Fruit fly (Drosophila melanogaster) whole organism, embryonic: Measurements from ENCODE around the gene CG34002.

ENCODE experiments used
- Atf3 ChIP-seq: fragments of 200-800 bp; sonication (Bioruptor generic); optimal IDR thresholded peaks from 3 replicates; lab custom pipeline; 2016; ENCODE audit warnings: missing biosample characterization, missing genetic modification characterization
- Awh ChIP-seq: fragments of 200-800 bp; sonication (Bioruptor generic); IDR thresholded peaks from 2 replicates; pipeline ENCODE4, ENCODE4 v1.3.6; 2022; ENCODE audit warnings: missing biosample characterization, missing genetic modification characterization
- C15 ChIP-seq: fragments of 200-800 bp; sonication (Bioruptor generic); IDR thresholded peaks from 3 replicates; pipeline ENCODE4 v1.3.6; 2022; ENCODE audit warnings: missing biosample characterization, missing genetic modification characterization
- CG10267 ChIP-seq: fragments of 200-800 bp; sonication (Bioruptor generic); optimal IDR thresholded peaks from 2 replicates; lab custom pipeline; 2018; ENCODE audit warnings: missing biosample characterization, mild to moderate bottlenecking, missing genetic modification characterization, moderate library complexity
- CG10543 ChIP-seq: fragments of 200-800 bp; sonication (Bioruptor generic); optimal IDR thresholded peaks from 3 replicates; lab custom pipeline; 2017; ENCODE audit warnings: missing biosample characterization, mild to moderate bottlenecking, missing genetic modification characterization, moderate library complexity
- CG10565 ChIP-seq: fragments of 200-800 bp; sonication (Bioruptor generic); optimal IDR thresholded peaks from 3 replicates; lab custom pipeline; 2016; ENCODE audit warnings: missing biosample characterization, mild to moderate bottlenecking, missing genetic modification characterization
- CG12299 ChIP-seq: fragments of 200-800 bp; sonication (Bioruptor generic); optimal IDR thresholded peaks from 2 replicates; lab custom pipeline; 2018; ENCODE audit warnings: missing biosample characterization, mild to moderate bottlenecking, missing genetic modification characterization
- CG13123 ChIP-seq: fragments of 200-800 bp; sonication (Bioruptor generic); optimal IDR thresholded peaks from 2 replicates; lab custom pipeline; 2016; ENCODE audit warnings: missing biosample characterization, missing genetic modification characterization
- CG13287 ChIP-seq: fragments of 200-800 bp; sonication (Bioruptor generic); IDR thresholded peaks from 2 replicates; pipeline ENCODE4 v1.3.6; 2022; ENCODE audit warnings: missing biosample characterization, missing genetic modification characterization; ENCODE audit not compliant: partially characterized antibody
- CG14667 ChIP-seq: fragments of 200-800 bp; sonication (Bioruptor generic); IDR thresholded peaks from 2 replicates; pipeline ENCODE4 v1.3.6; 2022; ENCODE audit warnings: missing biosample characterization, missing genetic modification characterization
- CG17186 ChIP-seq: fragments of 200-800 bp; sonication (Bioruptor generic); optimal IDR thresholded peaks from 3 replicates; lab custom pipeline; 2017; ENCODE audit warnings: missing biosample characterization, missing genetic modification reagents, missing genetic modification characterization
- CG1832 ChIP-seq: fragments of 200-800 bp; sonication (Bioruptor generic); optimal IDR thresholded peaks from 2 replicates; lab custom pipeline; 2017; ENCODE audit warnings: missing biosample characterization, mild to moderate bottlenecking, missing genetic modification characterization, inconsistent platforms
- CG3163 ChIP-seq: fragments of 200-800 bp; sonication (Bioruptor generic); optimal IDR thresholded peaks from 3 replicates; lab custom pipeline; 2016; ENCODE audit warnings: missing biosample characterization, missing genetic modification characterization
- CG42726 ChIP-seq: fragments of 200-800 bp; sonication (Bioruptor generic); IDR thresholded peaks from 2 replicates; pipeline ENCODE4 v1.3.6; 2022; ENCODE audit warnings: missing biosample characterization, missing genetic modification characterization; ENCODE audit not compliant: partially characterized antibody
- CG4360 ChIP-seq: fragments of 200-800 bp; sonication (Bioruptor generic); IDR thresholded peaks from 2 replicates; pipeline ENCODE4 v1.3.6; 2022; ENCODE audit warnings: missing biosample characterization, missing genetic modification characterization
- CG4707 ChIP-seq: fragments of 200-800 bp; sonication (Bioruptor generic); optimal IDR thresholded peaks from 2 replicates; lab custom pipeline; 2018; ENCODE audit warnings: missing biosample characterization, mild to moderate bottlenecking, missing genetic modification characterization, moderate library complexity
- CG4820 ChIP-seq: fragments of 200-800 bp; sonication (Bioruptor generic); optimal IDR thresholded peaks from 3 replicates; lab custom pipeline; 2016; ENCODE audit warnings: missing biosample characterization, missing genetic modification characterization
- CG4854 ChIP-seq: fragments of 200-800 bp; sonication (Bioruptor generic); optimal IDR thresholded peaks from 2 replicates; lab custom pipeline; 2016; ENCODE audit warnings: missing biosample characterization, missing genetic modification characterization, inconsistent platforms
- CG5180 ChIP-seq: fragments of 200-800 bp; sonication (Bioruptor generic); optimal IDR thresholded peaks from 3 replicates; lab custom pipeline; 2017; ENCODE audit warnings: missing biosample characterization, missing genetic modification characterization, mild to moderate bottlenecking, moderate library complexity, missing genetic modification reagents
- CG8290 ChIP-seq, 3 experiments: fragments of 200-800 bp; sonication (Bioruptor generic); optimal IDR thresholded peaks; 2 replicates each; lab custom pipeline; 2016 to 2019; ENCODE audit warnings: missing biosample characterization in 3 of 3, missing genetic modification characterization in 3 of 3, mild to moderate bottlenecking in 2 of 3, moderate library complexity in 1 of 3
- CTCF ChIP-seq: fragments of 200-800 bp; sonication (Bioruptor generic); optimal IDR thresholded peaks from 2 replicates; lab custom pipeline; 2017; ENCODE audit warnings: missing biosample characterization, mild to moderate bottlenecking, missing genetic modification characterization, moderate library complexity
- Camta ChIP-seq: fragments of 200-800 bp; sonication (Bioruptor generic); optimal IDR thresholded peaks from 2 replicates; lab custom pipeline; 2016; ENCODE audit warnings: missing biosample characterization, missing genetic modification characterization
- Dfd ChIP-seq, 2 experiments: fragments of >200 bp; optimal IDR thresholded peaks; 2 replicates each; lab custom pipeline; 2017; ENCODE audit warnings: missing biosample characterization in 2 of 2, missing genetic modification characterization in 2 of 2
- Drgx ChIP-seq: fragments of 200-800 bp; sonication (Bioruptor generic); IDR thresholded peaks from 2 replicates; pipeline ENCODE4 v1.3.6; 2022; ENCODE audit warnings: missing biosample characterization, missing genetic modification characterization
- ERR ChIP-seq: fragments of 200-800 bp; sonication (Bioruptor generic); optimal IDR thresholded peaks from 2 replicates; lab custom pipeline; 2016; ENCODE audit warnings: missing biosample characterization, missing genetic modification characterization
- Fer3 ChIP-seq: fragments of 200-800 bp; sonication (Bioruptor generic); optimal IDR thresholded peaks from 2 replicates; lab custom pipeline; 2018; ENCODE audit warnings: missing biosample characterization, mild to moderate bottlenecking, missing genetic modification characterization, moderate library complexity
- Hr51 ChIP-seq, 2 experiments: fragments of 200-800 bp; sonication (Bioruptor generic); optimal IDR thresholded peaks; 2 replicates in 1 of 2; 3 replicates in 1 of 2; lab custom pipeline; 2016 to 2018; ENCODE audit warnings: missing biosample characterization in 2 of 2, missing genetic modification characterization in 2 of 2, mild to moderate bottlenecking in 1 of 2, moderate library complexity in 1 of 2
- MTF-1 ChIP-seq: fragments of 200-800 bp; sonication (Bioruptor generic); optimal IDR thresholded peaks from 2 replicates; lab custom pipeline; 2018; ENCODE audit warnings: missing biosample characterization, mild to moderate bottlenecking, missing genetic modification characterization, borderline replicate concordance
- PHDP ChIP-seq: fragments of 200-800 bp; sonication (Bioruptor generic); optimal IDR thresholded peaks from 3 replicates; lab custom pipeline; 2018; ENCODE audit warnings: missing biosample characterization, mild to moderate bottlenecking, missing genetic modification characterization, moderate library complexity
- Ssrp ChIP-seq: fragments of 200-800 bp; sonication (Bioruptor generic); optimal IDR thresholded peaks from 2 replicates; lab custom pipeline; 2018; ENCODE audit warnings: missing biosample characterization, mild to moderate bottlenecking, missing genetic modification characterization, moderate library complexity
- Tbp ChIP-seq: fragments of >200 bp; optimal IDR thresholded peaks from 2 replicates; lab custom pipeline; 2018; ENCODE audit warnings: missing biosample characterization, missing genetic modification characterization
- ap ChIP-seq: fragments of 200-800 bp; sonication (Bioruptor generic); IDR thresholded peaks from 2 replicates; pipeline ENCODE4 v1.3.6; 2022; ENCODE audit warnings: missing biosample characterization, missing genetic modification characterization
- br ChIP-seq: fragments of >200 bp; optimal IDR thresholded peaks from 2 replicates; lab custom pipeline; 2017
- ci ChIP-seq: fragments of 200-800 bp; sonication (Bioruptor generic); IDR thresholded peaks from 3 replicates; pipeline ENCODE4 v1.3.6; 2022; ENCODE audit warnings: missing biosample characterization, missing genetic modification characterization
- cwo ChIP-seq: fragments of 200-800 bp; sonication (Bioruptor generic); optimal IDR thresholded peaks from 3 replicates; lab custom pipeline; 2017; ENCODE audit warnings: missing biosample characterization, missing genetic modification characterization, mild to moderate bottlenecking, moderate library complexity, missing genetic modification reagents
- dpn ChIP-seq, 2 experiments: fragments of 200-800 bp; sonication (Bioruptor generic); optimal IDR thresholded peaks; 3 replicates each; lab custom pipeline; 2016; ENCODE audit warnings: missing biosample characterization in 2 of 2, missing genetic modification characterization in 2 of 2
- dysf ChIP-seq: fragments of 200-800 bp; sonication (Bioruptor generic); IDR thresholded peaks from 3 replicates; pipeline ENCODE4 v1.3.6; 2022; ENCODE audit warnings: missing biosample characterization, missing genetic modification characterization
- fd64A ChIP-seq: fragments of 200-800 bp; sonication (Bioruptor generic); optimal IDR thresholded peaks from 3 replicates; lab custom pipeline; 2018; ENCODE audit warnings: missing biosample characterization, mild to moderate bottlenecking, missing genetic modification characterization
- gsb ChIP-seq: fragments of 200-800 bp; sonication (Bioruptor generic); IDR thresholded peaks from 2 replicates; pipeline ENCODE4 v1.3.6; 2022; ENCODE audit warnings: missing biosample characterization, missing genetic modification characterization
- gt ChIP-seq: fragments of 200-800 bp; sonication (Bioruptor generic); IDR thresholded peaks from 2 replicates; pipeline ENCODE4 v1.3.6; 2022; ENCODE audit warnings: missing biosample characterization, missing genetic modification characterization
- hth ChIP-seq: fragments of >200 bp; optimal IDR thresholded peaks from 2 replicates; lab custom pipeline; 2017; ENCODE audit warnings: inconsistent platforms
- jing ChIP-seq: fragments of 200-800 bp; sonication (Bioruptor generic); optimal IDR thresholded peaks from 2 replicates; lab custom pipeline; 2018; ENCODE audit warnings: missing biosample characterization, mild to moderate bottlenecking, missing genetic modification characterization
- lilli ChIP-seq: fragments of 200-800 bp; sonication (Bioruptor generic); optimal IDR thresholded peaks from 3 replicates; lab custom pipeline; 2016; ENCODE audit warnings: missing biosample characterization, missing genetic modification characterization
- repo ChIP-seq: fragments of 200-800 bp; sonication (Bioruptor generic); optimal IDR thresholded peaks from 2 replicates; lab custom pipeline; 2016; ENCODE audit warnings: missing biosample characterization, missing genetic modification characterization
- slou ChIP-seq: fragments of 200-800 bp; sonication (Bioruptor generic); optimal IDR thresholded peaks from 3 replicates; lab custom pipeline; 2016; ENCODE audit warnings: missing biosample characterization, missing genetic modification characterization
- tin ChIP-seq: fragments of 200-800 bp; sonication (Bioruptor generic); optimal IDR thresholded peaks from 3 replicates; lab custom pipeline; 2016; ENCODE audit warnings: missing biosample characterization, missing genetic modification characterization
- trem ChIP-seq: fragments of 200-800 bp; optimal IDR thresholded peaks from 3 replicates; lab custom pipeline; 2019; ENCODE audit warnings: missing biosample characterization, mild to moderate bottlenecking, missing genetic modification characterization, moderate library complexity
- tup ChIP-seq: fragments of 200-800 bp; sonication (Bioruptor generic); optimal IDR thresholded peaks from 2 replicates; lab custom pipeline; 2016; ENCODE audit warnings: missing biosample characterization, mild to moderate bottlenecking, missing genetic modification characterization, moderate library complexity
- vfl ChIP-seq: fragments of 200-800 bp; sonication (Bioruptor generic); optimal IDR thresholded peaks from 2 replicates; lab custom pipeline; 2016; ENCODE audit warnings: missing biosample characterization, missing genetic modification characterization
- wek ChIP-seq: fragments of 200-800 bp; sonication (Bioruptor generic); optimal IDR thresholded peaks from 3 replicates; lab custom pipeline; 2018; ENCODE audit warnings: missing biosample characterization, mild to moderate bottlenecking, missing genetic modification characterization, moderate library complexity
- z ChIP-seq: fragments of 200-800 bp; sonication (Bioruptor generic); IDR thresholded peaks from 3 replicates; pipeline ENCODE4 v1.3.6; 2022; ENCODE audit warnings: missing biosample characterization, missing genetic modification characterization
- zen ChIP-seq: fragments of 200-800 bp; sonication (Bioruptor generic); optimal IDR thresholded peaks from 3 replicates; lab custom pipeline; 2018; ENCODE audit warnings: missing biosample characterization, mild to moderate bottlenecking, missing genetic modification characterization, moderate library complexity

Gene CG34002

dm6 chr3L:17895815-17896275, 37.6 kb downstream of the CG34002 start, which contains the start of gene Tsp74F (continued):
- TF ChIP-seq fd64A (GFP tag; lab: Kevin White, UChicago) (peak; percentile 34), Hr51 (GFP tag; optimal IDR thresholded peaks at IDR 0.05; lab: Kevin White, UChicago) (no peak), tin (no peak), CG3163 (GFP tag; lab: Kevin White, UChicago) (peak; percentile 41), CG12299 (tag; lab: Kevin White, UChicago) (no peak), ERR (GFP tag; lab: Kevin White, UChicago) (no peak), PHDP (peak; percentile 40), MTF-1 (GFP tag; lab: Kevin White, UChicago) (peak; percentile 6), CG13123 (GFP tag; lab: Kevin White, UChicago) (no peak), CG4854 (no peak), ci (GFP tag; lab: Robert Waterston, UW) (peak; percentile 66; the same call in 2 of the 3 replicates), gsb (GFP tag; lab: Robert Waterston, UW) (no peak), CG1832 (GFP tag; lab: Kevin White, UChicago) (no peak), vfl (GFP tag; lab: Kevin White, UChicago) (no peak), Tbp (GFP tag; lab: Kevin White, UChicago) (no peak), CG42726 (GFP tag; lab: Robert Waterston, UW) (no peak), gt (GFP tag; lab: Robert Waterston, UW) (no peak), Drgx (0 out of 2 replicates have a peak, but pooled peaks have one; percentile 24), CG4820 (GFP tag; lab: Kevin White, UChicago) (no peak), z (GFP tag; lab: Robert Waterston, UW) (peak; percentile 43; the same call in 1 of the 3 replicates), CG10267 (tag; lab: Kevin White, UChicago) (no peak), ap (GFP tag; lab: Robert Waterston, UW) (no peak), CG14667 (GFP tag; lab: Robert Waterston, UW) (no peak), Awh (GFP tag; lab: Robert Waterston, UW) (no peak), Ssrp (no peak), trem (no peak), C15 (no peak), CG8290 (GFP tag; optimal IDR thresholded peaks at IDR 0.05; lab: Kevin White, UChicago) (no peak), CG8290 (tag; optimal IDR thresholded peaks at IDR 0.05; lab: Kevin White, UChicago) (no peak), hth (lab: Kevin White, UChicago) (no peak), CG13287 (GFP tag; lab: Robert Waterston, UW) (0 out of 2 replicates have a peak, but pooled peaks have one; percentile 18), CG4707 (GFP tag; lab: Kevin White, UChicago) (peak; percentile 21), dpn (GFP tag; optimal IDR thresholded peaks at IDR 0.05; lab: Kevin White, UChicago) (no peak), tup (no peak), br (no peak), CTCF (GFP tag; lab: Kevin White, UChicago) (no peak), Dfd (GFP tag; optimal IDR thresholded peaks at IDR 0.05; lab: Kevin White, UChicago) (no peak), CG5180 (GFP tag; lab: Kevin White, UChicago) (peak; percentile 19), Fer3 (tag; lab: Kevin White, UChicago) (no peak), Camta (GFP tag; lab: Kevin White, UChicago) (no peak), CG10565 (GFP tag; lab: Kevin White, UChicago) (no peak), wek (GFP tag; lab: Kevin White, UChicago) (peak; percentile 40), cwo (GFP tag; lab: Kevin White, UChicago) (no peak), CG10543 (no peak), zen (tag; lab: Kevin White, UChicago) (no peak), dysf (peak; percentile 21; the same call in 1 of the 3 replicates), CG4360 (peak; percentile 70), Atf3 (GFP tag; lab: Kevin White, UChicago) (no peak), CG17186 (GFP tag; lab: Kevin White, UChicago) (no peak), jing (GFP tag; lab: Kevin White, UChicago) (no peak), slou (GFP tag; lab: Kevin White, UChicago) (no peak), lilli (GFP tag; lab: Kevin White, UChicago) (no peak), repo (GFP tag; lab: Kevin White, UChicago) (no peak)
